Fruit fly (Drosophila melanogaster) Kc167 (cell line): ENCODE data around the gene CG14115.

ENCODE experiments used
- Myc ChIP-seq: fragments of >200 bp; optimal IDR thresholded peaks from 2 replicates; lab custom pipeline; 2017; ENCODE audit warnings: missing external identifiers
- Sin3A ChIP-seq: fragments of >200 bp; optimal IDR thresholded peaks from 2 replicates; lab custom pipeline; 2018; ENCODE audit warnings: missing external identifiers
- h ChIP-seq: fragments of >200 bp; optimal IDR thresholded peaks from 3 replicates; lab custom pipeline; 2018; ENCODE audit warnings: missing external identifiers
- insv ChIP-seq: fragments of >200 bp; optimal IDR thresholded peaks from 3 replicates; lab custom pipeline; 2018; ENCODE audit warnings: missing external identifiers
- psq ChIP-seq: fragments of >200 bp; optimal IDR thresholded peaks from 2 replicates; lab custom pipeline; 2017; ENCODE audit warnings: missing external identifiers
- ttk ChIP-seq: sonication (Bioruptor generic); optimal IDR thresholded peaks from 2 replicates; lab custom pipeline; 2017; ENCODE audit warnings: missing external identifiers

The CG14115 gene

DNA sequence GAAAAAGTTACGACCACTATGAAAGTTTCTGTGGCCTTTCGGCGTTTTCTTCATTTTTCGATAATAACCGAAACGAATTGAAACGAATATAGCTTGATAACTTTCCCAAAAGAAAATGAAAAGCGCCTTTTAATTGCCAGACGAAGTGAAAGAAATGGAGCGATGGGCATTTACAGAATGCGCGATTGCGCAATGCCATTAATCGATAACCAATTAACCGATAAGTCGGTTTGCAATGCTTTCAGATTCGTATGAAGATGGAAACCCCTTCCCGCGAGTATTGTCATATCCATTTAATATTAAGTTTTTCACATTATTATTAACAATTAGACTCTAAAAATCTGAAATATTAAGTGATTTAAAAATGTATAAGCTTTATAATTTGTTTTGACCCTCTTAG lies 33.9 kb downstream of the CG14115 start:
- TF ChIP-seq h (lab: Kevin White, UChicago) (no peak), Myc (lab: Kevin White, UChicago) (no peak), insv (lab: Kevin White, UChicago) (no peak), ttk (no peak), Sin3A (lab: Kevin White, UChicago) (no peak), psq (no peak)

DNA sequence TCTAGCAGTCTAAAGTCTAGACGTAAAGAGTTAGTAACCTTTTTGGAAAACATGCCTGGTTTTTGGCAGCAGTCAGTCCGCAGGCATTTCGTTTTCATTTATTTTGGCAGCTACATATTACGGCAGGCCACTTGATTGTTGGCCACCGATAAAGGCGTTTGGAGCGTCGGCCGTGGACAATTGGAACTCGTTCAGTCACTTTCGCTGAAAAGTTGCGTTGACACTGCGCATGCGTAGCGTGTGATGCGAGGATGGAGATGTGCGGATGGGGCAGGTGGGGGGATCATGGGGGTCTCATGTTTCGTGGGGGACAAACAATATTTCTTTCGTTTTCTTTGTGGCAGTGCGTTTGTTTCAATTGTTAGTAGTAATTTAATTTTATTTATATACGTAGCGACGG lies 34.4 kb downstream of the CG14115 start:
- no peak for TF ChIP-seq ttk
- TF ChIP-seq insv (lab: Kevin White, UChicago) = no peak
- no peak for TF ChIP-seq Sin3A (lab: Kevin White, UChicago)
- no peak for TF ChIP-seq Myc (lab: Kevin White, UChicago)
- no peak for TF ChIP-seq psq

DNA sequence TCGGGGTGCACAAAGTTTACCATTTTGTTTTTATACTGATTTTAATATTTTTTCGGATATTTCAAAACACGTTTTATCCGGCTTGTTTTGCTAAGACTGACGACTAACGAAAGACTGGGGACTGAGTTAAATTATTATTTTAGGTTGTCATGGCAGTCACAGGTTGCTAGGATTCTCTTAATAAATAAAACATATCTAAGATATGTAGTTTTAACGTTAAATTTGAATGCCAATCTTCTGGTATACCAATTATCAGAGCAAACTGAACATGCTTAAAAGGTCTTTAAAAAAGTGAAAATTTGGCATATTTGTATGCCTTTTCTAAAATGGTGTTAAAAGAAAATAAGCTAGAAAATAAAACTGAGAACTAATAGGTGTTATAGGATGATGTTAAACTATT lies 34.9 kb downstream of the CG14115 start, which contains the start of gene Zmynd10:
TSS of gene Zmynd10 (minus strand) at position 101 of the 400 bp plus-strand sequence.
- no peak for TF ChIP-seq psq
- TF ChIP-seq ttk = no peak
- no peak for TF ChIP-seq Sin3A (lab: Kevin White, UChicago)
- TF ChIP-seq h (lab: Kevin White, UChicago) = no peak
- TF ChIP-seq Myc (lab: Kevin White, UChicago) = no peak
- TF ChIP-seq insv (lab: Kevin White, UChicago) = no peak

DNA sequence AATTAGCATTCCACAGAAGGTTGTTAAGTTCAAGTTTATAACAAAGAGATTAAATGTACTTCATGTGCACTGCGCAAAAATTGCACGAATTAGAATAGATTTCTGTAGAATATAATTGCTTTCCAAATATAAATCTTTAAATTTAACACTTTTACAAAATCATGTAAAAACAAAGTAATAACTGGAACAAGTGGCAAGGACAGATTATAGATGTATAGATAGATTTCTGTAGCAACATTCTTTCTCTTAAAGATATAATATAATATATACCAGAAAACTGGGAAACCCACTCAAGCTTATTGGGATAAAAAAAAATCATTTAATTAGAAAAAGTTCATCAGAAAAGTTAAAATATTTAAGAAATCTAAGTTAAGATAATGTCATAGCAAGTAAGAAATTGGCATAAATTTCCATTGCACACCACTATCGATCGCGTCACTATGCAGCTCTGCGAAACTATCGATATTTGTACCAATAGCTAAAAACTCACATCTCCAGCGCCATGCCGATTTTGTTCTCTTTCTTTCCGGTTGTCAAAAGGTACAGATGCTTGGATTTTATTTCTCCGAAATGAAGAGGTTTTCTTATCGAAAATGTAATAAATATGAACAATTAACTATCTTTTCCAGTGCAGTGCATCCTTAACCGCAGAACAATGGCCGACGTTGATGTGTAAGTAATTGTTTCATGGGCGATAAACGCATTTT lies 38.2 kb downstream of the CG14115 start, which contains the start of gene RpS12:
TSS of gene RpS12 (plus strand) at position 499 of the 707 bp plus-strand sequence.
- no peak for TF ChIP-seq insv (lab: Kevin White, UChicago)
- no peak for TF ChIP-seq h (lab: Kevin White, UChicago)
- TF ChIP-seq psq = no peak
- no peak for TF ChIP-seq Sin3A (lab: Kevin White, UChicago)
- no peak for TF ChIP-seq Myc (lab: Kevin White, UChicago)
- TF ChIP-seq ttk = no peak

DNA sequence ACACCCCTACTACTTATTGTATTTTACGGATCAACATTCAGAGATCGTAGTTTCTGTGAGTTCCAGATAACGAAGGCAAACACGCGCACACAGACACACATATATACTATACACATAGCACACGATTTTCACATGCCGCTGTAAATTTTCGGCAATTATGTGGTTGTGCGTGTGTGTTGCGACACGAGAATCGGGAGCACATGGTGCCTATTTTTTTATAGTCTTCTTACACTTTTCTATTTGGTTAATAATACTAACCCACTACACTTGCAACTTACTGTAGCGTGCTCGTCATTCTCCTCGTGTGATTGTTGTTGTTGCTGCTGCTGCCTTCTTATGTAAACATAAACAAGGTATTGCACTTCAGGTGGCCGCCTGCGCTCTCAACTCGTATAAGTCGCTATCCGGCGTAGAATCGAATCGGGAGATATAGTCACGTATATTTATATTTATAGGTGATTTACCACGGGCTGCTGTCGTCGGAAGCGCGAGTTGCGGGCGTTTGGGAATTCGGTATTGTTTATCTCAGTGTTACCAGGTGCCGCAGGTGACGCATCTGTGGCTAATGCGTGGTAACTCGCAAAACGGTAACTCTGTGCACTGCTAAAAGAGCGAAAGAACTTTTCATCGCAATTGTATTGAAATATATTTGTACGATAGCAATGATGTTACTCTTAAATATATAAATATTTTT lies 38.9 kb downstream of the CG14115 start, which contains the start of gene Adk2:
TSS of gene Adk2 (minus strand) at position 529 of the 694 bp plus-strand sequence.
- TF ChIP-seq Myc (lab: Kevin White, UChicago) (no peak), Sin3A (lab: Kevin White, UChicago) (no peak), insv (lab: Kevin White, UChicago) (no peak), psq (no peak), ttk (no peak), h (lab: Kevin White, UChicago) (no peak)

DNA sequence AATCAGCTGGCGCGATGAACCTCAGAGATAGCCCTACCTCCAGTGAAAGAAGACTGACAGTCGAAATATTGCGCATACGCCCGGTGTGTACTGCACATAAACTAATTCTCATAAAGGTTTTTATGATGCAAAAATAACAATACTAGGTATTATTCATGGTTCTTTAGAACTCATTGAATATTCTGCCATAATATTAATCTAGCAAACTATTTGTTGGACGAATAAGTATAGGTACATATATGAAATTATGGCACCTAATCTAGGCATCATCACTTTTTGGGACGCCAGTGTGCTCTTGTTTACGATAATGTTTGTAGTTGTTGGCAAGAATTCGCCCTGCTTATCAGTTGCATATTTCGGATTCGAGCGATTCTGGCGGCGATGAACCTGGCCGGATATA lies 39.5 kb downstream of the CG14115 start:
- no peak for TF ChIP-seq insv (lab: Kevin White, UChicago)
- no peak for TF ChIP-seq Sin3A (lab: Kevin White, UChicago)
- TF ChIP-seq psq = no peak
- no peak for TF ChIP-seq h (lab: Kevin White, UChicago)
- TF ChIP-seq ttk = no peak

DNA sequence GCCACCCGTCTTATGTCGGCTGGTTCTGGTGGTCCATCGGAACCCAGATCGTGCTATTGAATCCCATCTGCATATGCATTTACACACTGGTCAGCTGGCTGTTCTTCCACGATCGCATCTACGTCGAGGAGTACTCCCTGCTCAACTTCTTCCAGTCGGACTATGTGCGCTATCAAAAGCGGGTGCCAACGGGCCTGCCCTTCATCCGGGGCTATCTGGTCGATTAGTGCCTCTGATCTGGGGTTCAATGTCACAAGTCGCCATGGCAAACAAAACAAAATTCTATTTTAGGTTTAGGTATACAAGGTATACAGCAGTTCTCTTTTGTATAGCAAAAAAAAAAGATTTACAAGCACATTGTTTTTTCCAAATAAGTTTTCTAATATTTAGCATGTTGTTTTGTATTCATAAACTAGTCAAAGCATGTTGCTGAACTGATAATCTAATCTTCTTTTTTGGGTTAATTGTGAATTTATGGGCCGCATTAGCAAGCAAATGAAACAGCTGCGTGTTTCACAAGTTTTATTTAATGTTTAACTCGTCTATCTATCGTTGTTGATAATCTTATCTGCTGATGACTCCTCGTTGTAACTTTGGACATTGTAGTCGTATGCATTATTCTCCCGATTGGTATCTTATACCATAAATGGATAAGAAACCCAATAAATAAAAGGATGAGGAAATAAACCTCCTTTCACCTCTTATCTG lies 41.8 kb downstream of the CG14115 start:
- TF ChIP-seq h (lab: Kevin White, UChicago) (no peak), ttk (no peak), insv (lab: Kevin White, UChicago) (no peak), psq (no peak), Sin3A (lab: Kevin White, UChicago) (no peak)

DNA sequence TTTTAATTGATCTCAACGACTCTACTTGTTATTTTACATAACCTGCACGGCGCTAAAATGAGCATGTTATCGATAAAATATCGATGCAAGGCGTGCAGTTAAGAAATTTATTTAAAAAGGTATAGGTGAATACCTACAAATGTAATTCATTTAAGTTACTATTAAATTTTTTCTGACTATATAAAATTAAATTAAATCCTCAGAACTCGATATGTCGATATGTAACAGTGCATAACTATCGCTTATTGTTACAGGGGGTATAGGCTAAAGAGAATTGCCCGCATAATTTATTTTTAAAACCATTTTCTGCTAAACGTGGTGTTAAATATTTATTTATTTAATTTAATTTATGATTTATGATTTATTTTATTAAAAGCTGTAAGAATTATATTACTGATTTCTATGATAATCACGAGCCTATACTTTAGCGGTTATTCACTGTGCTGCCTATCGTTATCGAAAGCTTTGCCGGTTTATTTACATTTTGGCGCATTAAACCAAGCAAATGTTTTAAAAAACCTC lies 43.4 kb downstream of the CG14115 start, which contains the start of the genes mRpL20 and Icmt:
TSS of gene mRpL20 (minus strand) at position 65 of the 522 bp plus-strand sequence.
TSS of gene Icmt (plus strand) at position 464 of the 522 bp plus-strand sequence.
- TF ChIP-seq h (lab: Kevin White, UChicago) (no peak), psq (no peak), insv (lab: Kevin White, UChicago) (no peak), ttk (no peak), Myc (lab: Kevin White, UChicago) (no peak), Sin3A (lab: Kevin White, UChicago) (no peak)

DNA sequence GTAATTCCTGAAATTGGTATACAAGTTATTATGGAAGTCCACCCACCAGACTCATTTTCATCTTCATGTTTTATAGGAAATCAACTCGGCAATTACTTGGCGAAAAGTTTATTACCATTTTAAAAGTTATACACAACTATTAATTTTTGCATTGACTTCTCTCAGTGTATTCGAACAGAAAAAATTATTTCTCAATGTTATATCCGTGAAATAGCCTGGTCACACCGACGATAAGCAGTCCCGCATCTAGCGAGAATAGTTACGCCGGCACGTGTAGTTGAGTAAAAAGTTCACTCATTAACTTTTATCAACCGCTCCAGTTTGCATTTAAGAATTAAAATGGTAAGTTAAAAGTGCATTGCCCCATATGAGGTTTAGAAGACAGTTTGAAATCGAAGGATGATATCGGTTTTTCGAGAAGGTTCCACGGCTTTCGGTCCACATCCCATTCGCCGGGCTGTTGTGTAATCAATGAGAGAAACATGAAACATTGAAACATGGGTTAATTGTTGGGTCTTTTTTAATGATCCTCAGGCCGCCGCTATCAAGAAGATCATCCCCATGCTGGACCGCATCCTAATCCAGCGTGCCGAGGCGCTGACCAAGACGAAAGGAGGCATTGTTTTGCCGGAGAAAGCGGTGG lies 45.3 kb downstream of the CG14115 start, which contains the start of gene CG11267:
TSS of gene CG11267 (plus strand) at position 228 of the 643 bp plus-strand sequence.
- no peak for TF ChIP-seq insv (lab: Kevin White, UChicago)
- TF ChIP-seq psq = no peak
- TF ChIP-seq Myc (lab: Kevin White, UChicago) = no peak
- TF ChIP-seq ttk = no peak
- TF ChIP-seq Sin3A (lab: Kevin White, UChicago) = no peak
- no peak for TF ChIP-seq h (lab: Kevin White, UChicago)

DNA sequence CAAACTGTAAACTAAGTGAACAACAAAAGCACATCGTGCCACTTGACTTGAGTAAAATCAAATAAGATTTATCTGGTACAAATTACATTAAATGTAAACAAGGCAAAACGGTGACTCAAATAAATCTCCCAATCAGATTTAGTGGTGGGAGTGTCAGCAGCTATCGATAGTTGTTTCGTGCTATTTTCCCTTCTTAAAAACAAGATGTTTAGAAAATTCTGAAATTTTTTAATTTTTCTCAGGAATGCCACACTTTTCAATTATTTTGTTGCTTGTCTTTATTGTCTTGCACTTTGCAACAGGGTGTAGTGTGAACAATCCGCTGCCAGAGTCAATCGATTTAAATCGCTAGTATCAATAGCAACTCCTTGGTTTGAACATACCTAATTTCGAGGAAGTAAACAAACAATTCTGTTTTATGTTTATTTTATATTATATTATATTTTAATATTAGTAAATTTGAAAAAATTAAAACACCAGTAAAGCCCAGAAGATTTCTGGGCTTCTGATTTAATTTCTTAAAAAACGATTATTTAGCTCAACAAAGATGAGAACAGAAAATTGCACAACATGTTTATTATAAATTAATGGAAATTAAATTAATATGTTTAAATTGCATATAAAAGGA lies 45.9 kb downstream of the CG14115 start, which contains the start of gene MICAL-like:
TSS of gene MICAL-like (minus strand) at position 138 of the 628 bp plus-strand sequence.
- no peak for TF ChIP-seq Myc (lab: Kevin White, UChicago)
- TF ChIP-seq ttk = no peak
- TF ChIP-seq Sin3A (lab: Kevin White, UChicago) = no peak
- no peak for TF ChIP-seq insv (lab: Kevin White, UChicago)
- TF ChIP-seq h (lab: Kevin White, UChicago) = no peak
